Fruit fly (Drosophila melanogaster) whole organism, adult: Measurements from ENCODE around the gene CG33648.

Experiments
- CG11617 ChIP-seq: fragments of 200-800 bp; sonication (Bioruptor generic); optimal IDR thresholded peaks from 2 replicates; lab custom pipeline; 2017; ENCODE audit warnings: mild to moderate bottlenecking, missing biosample characterization, missing genetic modification reagents, missing genetic modification characterization
- CG12768 ChIP-seq: fragments of 200-800 bp; sonication (Bioruptor generic); optimal IDR thresholded peaks from 2 replicates; lab custom pipeline; 2017; ENCODE audit warnings: missing biosample characterization, missing genetic modification characterization, mild to moderate bottlenecking, moderate library complexity, missing genetic modification reagents
- CG14711 ChIP-seq: fragments of 200-800 bp; sonication (Bioruptor generic); optimal IDR thresholded peaks from 2 replicates; lab custom pipeline; 2018; ENCODE audit warnings: missing biosample characterization, mild to moderate bottlenecking, missing genetic modification characterization, moderate library complexity
- CG1620 ChIP-seq: fragments of 200-800 bp; sonication (Bioruptor generic); optimal IDR thresholded peaks from 2 replicates; lab custom pipeline; 2016; ENCODE audit warnings: missing biosample characterization, missing genetic modification characterization
- CG33017 ChIP-seq: fragments of 200-800 bp; sonication (Bioruptor generic); optimal IDR thresholded peaks from 2 replicates; lab custom pipeline; 2018; ENCODE audit warnings: missing biosample characterization, mild to moderate bottlenecking, missing genetic modification characterization, moderate library complexity
- CG5204 ChIP-seq: fragments of 200-800 bp; sonication (Bioruptor generic); optimal IDR thresholded peaks from 2 replicates; lab custom pipeline; 2016; ENCODE audit warnings: missing biosample characterization, missing genetic modification characterization
- CG7045 ChIP-seq: fragments of 200-800 bp; sonication (Bioruptor generic); optimal IDR thresholded peaks from 2 replicates; lab custom pipeline; 2017; ENCODE audit warnings: missing biosample characterization, mild to moderate bottlenecking, missing genetic modification characterization
- CG7101 ChIP-seq: fragments of 200-800 bp; sonication (Bioruptor generic); optimal IDR thresholded peaks from 2 replicates; lab custom pipeline; 2018; ENCODE audit warnings: missing biosample characterization, mild to moderate bottlenecking, missing genetic modification characterization, moderate library complexity
- Clk ChIP-seq: fragments of 200-800 bp; sonication (Bioruptor generic); optimal IDR thresholded peaks from 2 replicates; lab custom pipeline; 2017; ENCODE audit warnings: missing biosample characterization, missing genetic modification characterization
- Crg-1 ChIP-seq: fragments of 200-800 bp; sonication (Bioruptor generic); optimal IDR thresholded peaks from 2 replicates; lab custom pipeline; 2016; ENCODE audit warnings: missing biosample characterization, missing genetic modification characterization
- Hr96 ChIP-seq: fragments of 200-800 bp; sonication (Bioruptor generic); optimal IDR thresholded peaks from 2 replicates; lab custom pipeline; 2016; ENCODE audit warnings: missing biosample characterization, missing genetic modification characterization
- Mnt ChIP-seq: fragments of 200-800 bp; sonication (Bioruptor generic); optimal IDR thresholded peaks from 2 replicates; lab custom pipeline; 2016; ENCODE audit warnings: missing biosample characterization, mild to moderate bottlenecking, missing genetic modification characterization
- bab1 ChIP-seq: fragments of 200-800 bp; sonication (Bioruptor generic); optimal IDR thresholded peaks from 3 replicates; lab custom pipeline; 2019; ENCODE audit warnings: missing biosample characterization, mild to moderate bottlenecking, missing genetic modification characterization, moderate library complexity
- cic ChIP-seq: fragments of 200-800 bp; sonication (Bioruptor generic); optimal IDR thresholded peaks from 2 replicates; lab custom pipeline; 2017; ENCODE audit warnings: missing biosample characterization, mild to moderate bottlenecking, missing genetic modification characterization, moderate library complexity
- cnc ChIP-seq, 2 experiments: fragments of >200 bp; optimal IDR thresholded peaks; 2 replicates each; lab custom pipeline; 2017
- kay ChIP-seq: fragments of 200-800 bp; sonication (Bioruptor generic); peaks from one replicate; lab custom pipeline; 2016; ENCODE audit warnings: missing biosample characterization, missing genetic modification characterization, borderline replicate concordance
- ovo ChIP-seq: fragments of 200-800 bp; sonication (Bioruptor generic); optimal IDR thresholded peaks from 2 replicates; lab custom pipeline; 2016; ENCODE audit warnings: missing biosample characterization, missing genetic modification characterization
- pad ChIP-seq: fragments of 200-800 bp; sonication (Bioruptor generic); optimal IDR thresholded peaks from 3 replicates; lab custom pipeline; 2017; ENCODE audit warnings: missing biosample characterization, missing genetic modification characterization, mild to moderate bottlenecking, moderate library complexity, missing genetic modification reagents
- tj ChIP-seq: fragments of 200-800 bp; sonication (Bioruptor generic); optimal IDR thresholded peaks from 3 replicates; lab custom pipeline; 2017; ENCODE audit warnings: missing biosample characterization, mild to moderate bottlenecking, missing genetic modification characterization, moderate library complexity
- toe ChIP-seq: fragments of 200-800 bp; sonication (Bioruptor generic); optimal IDR thresholded peaks from 2 replicates; lab custom pipeline; 2016; ENCODE audit warnings: missing biosample characterization, missing genetic modification characterization

CG33648 gene

DNA sequence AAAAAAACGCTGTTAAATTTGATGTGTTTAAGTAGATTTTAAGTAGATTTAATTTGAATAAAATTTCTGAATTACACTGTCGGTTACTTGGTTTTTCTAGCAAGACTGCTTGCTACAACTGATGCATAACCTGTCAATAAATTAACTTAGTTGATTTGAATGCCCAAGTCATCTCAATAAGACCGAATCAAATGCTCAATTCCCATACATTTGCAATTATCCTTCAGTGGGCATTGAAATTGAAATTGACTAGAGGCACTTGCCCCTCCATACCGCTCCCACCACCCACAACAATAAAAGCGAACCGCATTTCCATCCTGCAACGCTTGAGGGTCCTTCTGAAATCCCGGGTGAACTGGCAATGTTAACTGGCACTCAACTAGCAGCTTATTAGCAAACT is 39.5 kb downstream of the CG33648 start, which contains the start of gene CG3473:
TSS of gene CG3473 (minus strand) at position 101 of the 400 bp plus-strand sequence.
- TF ChIP-seq tj (no peak), cnc (optimal IDR thresholded peaks at IDR 0.05; lab: Kevin White, UChicago) (no peak), toe (GFP tag; lab: Kevin White, UChicago) (no peak), Crg-1 (no peak), Hr96 (GFP tag; lab: Kevin White, UChicago) (no peak), CG11617 (GFP tag; lab: Kevin White, UChicago) (no peak), cic (no peak), CG7101 (tag; lab: Kevin White, UChicago) (no peak), CG33017 (no peak), CG12768 (no peak), pad (GFP tag; lab: Kevin White, UChicago) (no peak), kay (GFP tag; lab: Kevin White, UChicago) (no peak), CG5204 (GFP tag; lab: Kevin White, UChicago) (no peak), CG1620 (GFP tag; lab: Kevin White, UChicago) (no peak), CG7045 (GFP tag; lab: Kevin White, UChicago) (no peak), Clk (GFP tag; lab: Kevin White, UChicago) (no peak)

DNA sequence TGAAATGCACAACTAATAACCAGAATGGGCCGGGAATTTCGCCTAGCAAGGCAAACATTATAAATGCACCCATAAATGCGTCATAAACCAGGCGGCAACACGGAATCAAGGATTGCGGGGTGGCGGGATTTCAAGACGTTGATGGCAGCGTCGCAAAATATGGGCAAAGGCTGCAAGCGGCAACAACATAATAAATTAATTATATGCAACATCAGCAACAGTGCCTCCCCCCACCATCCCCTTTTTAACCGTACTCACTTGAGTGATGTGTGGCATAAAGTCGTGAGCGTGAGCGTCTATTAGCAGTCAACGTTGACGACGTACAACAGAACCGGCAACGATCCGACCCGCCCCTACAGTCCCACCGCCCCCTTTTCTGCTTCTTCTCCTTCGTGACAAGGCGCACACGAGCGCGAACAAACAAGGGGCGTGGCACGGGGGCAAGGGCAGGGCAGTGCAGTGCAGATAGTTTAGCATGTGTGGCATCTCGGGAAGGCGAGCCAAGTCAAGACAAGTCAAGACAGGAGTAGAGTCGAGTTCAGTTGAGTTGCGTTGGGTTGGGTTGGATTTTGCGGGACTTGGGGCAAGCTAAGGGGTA is 44.5 kb downstream of the CG33648 start:
- no peak for TF ChIP-seq CG1620 (GFP tag; lab: Kevin White, UChicago)
- no peak for TF ChIP-seq ovo (GFP tag; lab: Kevin White, UChicago)
- TF ChIP-seq Clk (GFP tag; lab: Kevin White, UChicago): no peak
- no peak for TF ChIP-seq CG14711 (tag; lab: Kevin White, UChicago)
- TF ChIP-seq bab1 (GFP tag; lab: Kevin White, UChicago): no peak
- TF ChIP-seq CG33017: no peak

DNA sequence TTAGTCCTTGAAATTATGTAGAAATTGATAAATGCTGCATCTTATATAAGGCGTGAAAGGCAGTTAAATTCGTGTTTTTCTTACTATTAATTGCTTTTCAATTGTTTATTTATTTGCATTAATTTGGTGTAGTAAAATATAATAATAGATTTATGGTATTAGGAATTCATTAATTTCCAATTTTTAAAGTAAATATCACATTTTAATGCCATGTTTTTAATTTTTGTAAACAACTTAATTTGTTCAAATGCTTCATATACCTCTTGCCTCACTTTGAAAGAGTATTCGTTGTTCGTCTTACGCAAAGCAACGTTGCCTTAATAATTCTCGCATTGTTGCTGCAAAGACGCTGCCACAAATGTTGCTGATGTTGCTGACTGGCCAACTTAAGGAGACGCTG is 45.2 kb downstream of the CG33648 start:
- no peak for TF ChIP-seq CG5204 (GFP tag; lab: Kevin White, UChicago)
- no peak for TF ChIP-seq tj
- no peak for TF ChIP-seq Mnt (GFP tag; lab: Kevin White, UChicago)
- TF ChIP-seq toe (GFP tag; lab: Kevin White, UChicago): no peak
- no peak for TF ChIP-seq cic
- no peak for TF ChIP-seq CG11617 (GFP tag; lab: Kevin White, UChicago)

DNA sequence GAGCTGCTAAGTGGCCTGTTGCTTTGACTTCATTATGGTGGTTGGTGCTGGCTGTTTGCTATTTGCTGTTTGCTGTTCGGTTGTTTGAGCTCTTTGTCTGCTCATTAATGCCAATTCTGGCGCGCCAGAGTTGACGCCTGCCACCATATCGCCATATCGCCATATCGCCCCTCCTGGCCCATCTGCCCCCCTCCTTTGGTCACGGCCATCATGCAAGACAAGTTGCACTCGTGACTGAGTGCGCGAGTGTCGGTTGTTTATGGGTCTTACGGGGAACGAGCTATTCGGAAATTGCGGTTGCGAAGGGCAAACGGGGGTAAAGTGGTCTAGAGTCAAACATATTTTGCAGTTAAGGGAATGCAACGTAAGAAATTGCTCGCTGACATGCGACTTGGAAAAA is 46.0 kb downstream of the CG33648 start:
- TF ChIP-seq CG7101 (tag; lab: Kevin White, UChicago) (no peak), CG5204 (GFP tag; lab: Kevin White, UChicago) (no peak), CG11617 (GFP tag; lab: Kevin White, UChicago) (no peak), cnc (optimal IDR thresholded peaks at IDR 0.05; lab: Kevin White, UChicago) (no peak), CG1620 (GFP tag; lab: Kevin White, UChicago) (no peak), CG12768 (no peak), Mnt (GFP tag; lab: Kevin White, UChicago) (no peak), tj (no peak), kay (GFP tag; lab: Kevin White, UChicago) (no peak), toe (GFP tag; lab: Kevin White, UChicago) (no peak), pad (GFP tag; lab: Kevin White, UChicago) (no peak), Crg-1 (no peak), Clk (GFP tag; lab: Kevin White, UChicago) (no peak), CG7045 (GFP tag; lab: Kevin White, UChicago) (no peak), CG33017 (no peak)

DNA sequence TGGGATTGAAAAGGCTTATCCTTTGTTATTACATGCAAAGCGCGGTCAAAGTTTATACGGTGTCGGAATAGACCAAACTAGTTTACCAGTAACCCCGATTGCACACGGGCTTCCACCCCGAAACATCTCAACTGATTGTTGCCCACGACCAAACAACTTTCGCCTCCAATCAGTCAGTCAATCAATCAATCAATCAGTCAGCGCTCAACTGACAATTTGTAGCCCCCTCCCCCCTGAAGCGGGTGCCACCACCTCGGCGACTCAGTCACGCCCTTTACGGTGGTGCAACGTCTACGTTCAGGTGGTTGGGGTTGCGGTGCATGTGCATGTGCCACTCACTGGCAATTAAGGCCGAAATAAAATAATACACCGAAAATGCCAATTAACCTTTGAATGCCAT is 46.7 kb downstream of the CG33648 start:
- TF ChIP-seq CG33017 (no peak), CG12768 (no peak), cic (no peak), toe (GFP tag; lab: Kevin White, UChicago) (no peak), cnc (optimal IDR thresholded peaks at IDR 0.05; lab: Kevin White, UChicago) (no peak), Hr96 (GFP tag; lab: Kevin White, UChicago) (no peak), Clk (GFP tag; lab: Kevin White, UChicago) (no peak), pad (GFP tag; lab: Kevin White, UChicago) (no peak), CG5204 (GFP tag; lab: Kevin White, UChicago) (no peak), bab1 (GFP tag; lab: Kevin White, UChicago) (no peak), kay (GFP tag; lab: Kevin White, UChicago) (no peak), CG7045 (GFP tag; lab: Kevin White, UChicago) (no peak), CG11617 (GFP tag; lab: Kevin White, UChicago) (no peak), CG1620 (GFP tag; lab: Kevin White, UChicago) (no peak), Crg-1 (no peak), CG7101 (tag; lab: Kevin White, UChicago) (no peak), tj (no peak)

DNA sequence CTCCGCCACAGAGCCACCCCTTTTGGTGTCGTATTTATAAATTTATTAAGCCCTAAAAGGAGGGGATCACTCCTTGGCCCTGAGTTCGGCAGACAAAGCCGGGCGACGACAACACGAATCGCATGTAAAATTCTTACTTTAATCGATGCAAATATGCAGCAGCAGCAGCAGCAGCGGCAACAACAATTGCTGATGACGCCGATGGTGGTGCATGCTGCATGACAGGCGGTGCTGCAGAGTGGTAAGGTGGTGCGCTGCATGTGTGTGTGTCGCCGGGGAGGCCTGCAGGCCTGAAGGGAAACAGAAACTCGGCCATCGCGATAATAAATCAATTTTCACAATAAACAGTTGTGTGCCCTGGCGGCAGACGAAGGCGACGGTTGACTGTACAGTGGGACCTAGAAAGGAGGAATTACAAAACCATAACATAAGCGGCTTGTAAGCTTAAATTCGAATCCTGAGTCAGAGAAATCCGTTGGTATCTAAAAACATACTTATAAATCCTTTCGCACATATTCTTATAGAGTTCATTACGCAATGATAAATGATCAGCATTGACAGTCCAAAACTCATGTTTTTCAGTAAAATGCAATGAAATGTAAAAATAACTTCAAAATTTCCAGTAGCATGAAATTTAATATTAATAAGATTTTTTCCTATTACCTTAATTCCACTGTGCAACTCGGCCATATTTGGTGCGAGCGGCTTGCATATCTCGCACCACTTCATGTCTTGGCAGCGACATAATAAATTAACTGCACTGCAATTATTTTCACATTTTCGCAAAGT is 47.8 kb downstream of the CG33648 start:
- no peak for TF ChIP-seq tj
